Worm (Caenorhabditis elegans): ENCODE results near the gene F10D7.4.
A peak's percentile ranks its signal among the peaks of the same experiment; 100 is the strongest.

DNA sequence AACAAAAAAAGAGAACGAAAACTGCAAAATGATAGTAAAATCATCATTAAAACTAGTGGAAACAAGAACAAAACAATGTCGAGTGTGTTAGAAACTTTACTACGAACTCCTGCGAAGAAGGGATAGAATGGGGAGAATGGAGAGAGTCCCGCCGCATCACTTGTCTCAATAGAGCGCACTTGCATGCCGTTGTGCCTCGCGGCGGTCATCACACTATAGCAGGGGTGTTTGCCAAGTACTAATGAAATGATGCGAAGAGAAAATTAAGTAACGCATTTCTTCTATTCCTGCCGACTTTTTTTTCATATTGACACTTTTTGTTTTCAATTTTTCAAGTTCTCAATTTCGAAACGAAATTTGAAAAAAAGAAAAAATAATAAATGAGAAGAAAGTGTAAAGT, 10.3 kb upstream of the F10D7.4 start:
- TF ChIP-seq drap-1 (GFP tag; optimal IDR thresholded peaks at IDR 0.05) (no peak), ces-1 (GFP tag; optimal IDR thresholded peaks at IDR 0.05) (peak; percentile 91), hlh-1 (tag; optimal IDR thresholded peaks at IDR 0.05) (peak; percentile 74), nhr-28 (tag; optimal IDR thresholded peaks at IDR 0.05) (no peak), snpc-4 (tag; optimal IDR thresholded peaks at IDR 0.05) (no peak), unc-62 (GFP tag; optimal IDR thresholded peaks at IDR 0.05) (no peak), lsy-2 (tag; optimal IDR thresholded peaks at IDR 0.05) (peak; percentile 49), nhr-76 (tag; optimal IDR thresholded peaks at IDR 0.05) (no peak)
